Fruit fly (Drosophila melanogaster) whole organism: ENCODE data around the gene png.

ENCODE experiments used
- CG8478 ChIP-seq: fragments of >200 bp; optimal IDR thresholded peaks from 2 replicates; lab custom pipeline; 2018; ENCODE audit warnings: inconsistent platforms
- EcR ChIP-seq, 2 experiments: fragments of >200 bp; optimal IDR thresholded peaks; 2 replicates each; lab custom pipeline; 2017; ENCODE audit warnings: missing biosample characterization in 2 of 2, missing genetic modification characterization in 2 of 2, missing genetic modification reagents in 2 of 2
- pan ChIP-seq: fragments of >200 bp; optimal IDR thresholded peaks from 2 replicates; lab custom pipeline; 2017
- psq ChIP-seq: fragments of >200 bp; optimal IDR thresholded peaks from 2 replicates; lab custom pipeline; 2017
- usp ChIP-seq: fragments of >200 bp; optimal IDR thresholded peaks from 2 replicates; lab custom pipeline; 2017; ENCODE audit warnings: missing biosample characterization, missing genetic modification characterization, mixed read lengths

DNA sequence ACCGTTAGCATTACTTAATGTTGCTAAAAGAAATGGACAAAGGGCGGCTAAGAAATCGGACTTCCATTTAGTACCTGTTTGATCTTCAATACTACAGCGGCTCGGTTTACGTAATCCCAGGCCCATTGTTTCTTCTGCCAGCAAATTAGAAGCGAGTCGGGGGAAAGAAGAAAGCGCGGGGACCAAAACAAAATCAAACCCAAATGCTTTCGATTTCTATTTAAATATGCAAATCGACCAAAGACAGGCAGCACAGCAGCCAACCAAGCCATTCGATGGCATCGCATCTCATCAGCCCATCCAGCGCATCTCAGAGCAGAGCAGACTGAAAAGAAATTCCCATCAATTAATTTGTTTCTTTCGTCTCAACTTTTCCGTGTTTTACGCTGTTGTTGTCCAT is 44.9 kb downstream of the png start:
- TF ChIP-seq CG8478 (no peak), pan (lab: Kevin White, UChicago) (no peak), psq (lab: Kevin White, UChicago) (no peak), EcR (GFP tag; optimal IDR thresholded peaks at IDR 0.05; lab: Kevin White, UChicago) (no peak), usp (no peak)
